ENCODE assay signal across 1 fruit fly cellular context in genomic region chrX:494607-495006, dm6.
TF ChIP-seq lines count a peak whose summit lies in the region.

Gene CG17778 (plus strand): TSS chrX:494614.

TF ChIP-seq in whole organism, embryonic, 481 proteins besides CTCF, POLR2A, EP300 and RAD21 (continued from another document):
- peak; percentile 5 for TF ChIP-seq CG2678 (tag; optimal IDR thresholded peaks at IDR 0.05; lab: Kevin White, UChicago)
- TF ChIP-seq CG13123 (GFP tag; optimal IDR thresholded peaks at IDR 0.05; lab: Kevin White, UChicago) = no peak
- no peak for TF ChIP-seq trh (GFP tag; optimal IDR thresholded peaks at IDR 0.05; lab: Kevin White, UChicago)
- TF ChIP-seq Dip2 (GFP tag; IDR thresholded peaks at IDR 0.05; lab: Robert Waterston, UW) = no peak
- TF ChIP-seq zf30C (GFP tag; optimal IDR thresholded peaks at IDR 0.05; lab: Kevin White, UChicago) = no peak
- TF ChIP-seq fd102C (GFP tag; optimal IDR thresholded peaks at IDR 0.05; lab: Kevin White, UChicago) = no peak
- TF ChIP-seq az2 (GFP tag; optimal IDR thresholded peaks at IDR 0.05; lab: Kevin White, UChicago) = no peak
- no peak for TF ChIP-seq CG17186 (GFP tag; optimal IDR thresholded peaks at IDR 0.05; lab: Kevin White, UChicago)
- no peak for TF ChIP-seq CG8944 (GFP tag; optimal IDR thresholded peaks at IDR 0.05; lab: Kevin White, UChicago)
- peak; percentile 75 for TF ChIP-seq Med (GFP tag; lab: Kevin White, UChicago)
- TF ChIP-seq Rx (GFP tag; IDR thresholded peaks at IDR 0.05; lab: Robert Waterston, UW) = no peak
- TF ChIP-seq CG10654 (GFP tag; optimal IDR thresholded peaks at IDR 0.05; lab: Kevin White, UChicago) = no peak
- no peak for TF ChIP-seq cato (GFP tag; optimal IDR thresholded peaks at IDR 0.05; lab: Kevin White, UChicago; ENCODE audit: borderline replicate concordance)
- TF ChIP-seq CG5180 (GFP tag; optimal IDR thresholded peaks at IDR 0.05; lab: Kevin White, UChicago) = no peak
- TF ChIP-seq CG6683 (GFP tag; optimal IDR thresholded peaks at IDR 0.05; lab: Kevin White, UChicago) = no peak
- TF ChIP-seq CG16779 (GFP tag; IDR thresholded peaks at IDR 0.05; lab: Robert Waterston, UW) = peak; percentile 35; the same call in 1 of the 2 replicates
- TF ChIP-seq ato (GFP tag; IDR thresholded peaks at IDR 0.05; lab: Robert Waterston, UW; ENCODE audit: partially characterized antibody) = no peak
- TF ChIP-seq CG17829 (tag; optimal IDR thresholded peaks at IDR 0.05; lab: Kevin White, UChicago) = no peak
- TF ChIP-seq jing (GFP tag; optimal IDR thresholded peaks at IDR 0.05; lab: Kevin White, UChicago) = no peak
- no peak for TF ChIP-seq CG10959 (GFP tag; IDR thresholded peaks at IDR 0.05; lab: Robert Waterston, UW)
- no peak for TF ChIP-seq bab2 (GFP tag; optimal IDR thresholded peaks at IDR 0.05; lab: Kevin White, UChicago)
- no peak for TF ChIP-seq nom (GFP tag; optimal IDR thresholded peaks at IDR 0.05; lab: Kevin White, UChicago)
- no peak for TF ChIP-seq CG17612 (GFP tag; IDR thresholded peaks at IDR 0.05; lab: Robert Waterston, UW)
- TF ChIP-seq cwo (GFP tag; optimal IDR thresholded peaks at IDR 0.05; lab: Kevin White, UChicago) = peak; percentile 2
- no peak for TF ChIP-seq lmd (GFP tag; IDR thresholded peaks at IDR 0.05; lab: Robert Waterston, UW)
- 0 out of 2 replicates have a peak, but pooled peaks have one; percentile 23 for TF ChIP-seq Rfx (GFP tag; IDR thresholded peaks at IDR 0.05; lab: Robert Waterston, UW)
- no peak for TF ChIP-seq B-H1 (GFP tag; IDR thresholded peaks at IDR 0.05; lab: Robert Waterston, UW)
- TF ChIP-seq CG11723 (GFP tag; optimal IDR thresholded peaks at IDR 0.05; lab: Kevin White, UChicago) = no peak
- no peak for TF ChIP-seq Xrp1 (GFP tag; IDR thresholded peaks at IDR 0.05; lab: Robert Waterston, UW)
- no peak for TF ChIP-seq oc (tag; optimal IDR thresholded peaks at IDR 0.05; lab: Kevin White, UChicago)
- no peak for TF ChIP-seq tll (GFP tag; optimal IDR thresholded peaks at IDR 0.05; lab: Kevin White, UChicago)
- TF ChIP-seq sens (GFP tag; lab: Kevin White, UChicago) = peak; percentile 65
- peak; percentile 35; the same call in 2 of the 3 replicates for TF ChIP-seq row (GFP tag; IDR thresholded peaks at IDR 0.05; lab: Robert Waterston, UW)
- no peak for TF ChIP-seq CG15073 (GFP tag; optimal IDR thresholded peaks at IDR 0.05; lab: Kevin White, UChicago)
- TF ChIP-seq schlank (tag; optimal IDR thresholded peaks at IDR 0.05; lab: Kevin White, UChicago) = no peak
- TF ChIP-seq Nf-YB (GFP tag; optimal IDR thresholded peaks at IDR 0.05; lab: Kevin White, UChicago) = peak; percentile 28
